Fruit fly (Drosophila melanogaster): ENCODE measurements around the gene CG31360.

dm6 chr3R:17724963-17725362 lies 40.1 kb downstream of the CG31360 start, which contains the start of gene Atg8b:
- TF ChIP-seq CG13204 (GFP tag; optimal IDR thresholded peaks at IDR 0.05) (no peak), fd96Ca (GFP tag; IDR thresholded peaks at IDR 0.05) (no peak), Ets98B (GFP tag; IDR thresholded peaks at IDR 0.05) (no peak), CG32121 (GFP tag; IDR thresholded peaks at IDR 0.05) (no peak), CG8301 (tag; optimal IDR thresholded peaks at IDR 0.05) (no peak), EcR (GFP tag; optimal IDR thresholded peaks at IDR 0.05) (no peak)
